Fruit fly (Drosophila melanogaster) whole organism, embryonic: ENCODE results near the gene CG16904.

Experiments used
- B-H2 ChIP-seq: fragments of 200-800 bp; sonication (Bioruptor generic); optimal IDR thresholded peaks from 2 replicates; lab custom pipeline; 2018; ENCODE audit warnings: missing biosample characterization, mild to moderate bottlenecking, missing genetic modification characterization
- Bteb2 ChIP-seq: fragments of 200-800 bp; sonication (Bioruptor generic); optimal IDR thresholded peaks from 2 replicates; lab custom pipeline; 2016; ENCODE audit warnings: missing biosample characterization, missing genetic modification characterization
- CG10147 ChIP-seq: fragments of 200-800 bp; sonication (Bioruptor generic); optimal IDR thresholded peaks from 2 replicates; lab custom pipeline; 2019; ENCODE audit warnings: missing biosample characterization, mild to moderate bottlenecking, missing genetic modification characterization, moderate library complexity
- CG11560 ChIP-seq: fragments of 200-800 bp; sonication (Bioruptor generic); IDR thresholded peaks from 3 replicates; pipeline ENCODE4 v1.3.6; 2022; ENCODE audit warnings: missing biosample characterization, missing genetic modification characterization
- CG11723 ChIP-seq: fragments of 200-800 bp; sonication (Bioruptor generic); optimal IDR thresholded peaks from 2 replicates; lab custom pipeline; 2017; ENCODE audit warnings: missing biosample characterization, mild to moderate bottlenecking, missing genetic modification characterization
- CG12942 ChIP-seq: fragments of 200-800 bp; sonication (Bioruptor generic); optimal IDR thresholded peaks from 3 replicates; lab custom pipeline; 2016; ENCODE audit warnings: missing biosample characterization, missing genetic modification characterization
- CG13287 ChIP-seq: fragments of 200-800 bp; sonication (Bioruptor generic); IDR thresholded peaks from 2 replicates; pipeline ENCODE4 v1.3.6; 2022; ENCODE audit warnings: missing biosample characterization, missing genetic modification characterization; ENCODE audit not compliant: partially characterized antibody
- CG13296 ChIP-seq: fragments of 200-800 bp; sonication (Bioruptor generic); optimal IDR thresholded peaks from 3 replicates; lab custom pipeline; 2018; ENCODE audit warnings: missing biosample characterization, mild to moderate bottlenecking, missing genetic modification characterization
- CG14014 ChIP-seq: fragments of 200-800 bp; sonication (Bioruptor generic); IDR thresholded peaks from 2 replicates; pipeline ENCODE4 v1.3.6; 2022; ENCODE audit warnings: missing biosample characterization, missing genetic modification characterization
- CG14441 ChIP-seq: fragments of 200-800 bp; sonication (Bioruptor generic); IDR thresholded peaks from 2 replicates; pipeline ENCODE4 v1.3.6; 2022; ENCODE audit warnings: missing biosample characterization, missing genetic modification characterization
- CG1529 ChIP-seq: fragments of 200-800 bp; sonication (Bioruptor generic); optimal IDR thresholded peaks from 3 replicates; lab custom pipeline; 2018; ENCODE audit warnings: missing biosample characterization, missing genetic modification characterization
- CG15479 ChIP-seq: fragments of 200-800 bp; sonication (Bioruptor generic); optimal IDR thresholded peaks from 3 replicates; lab custom pipeline; 2019; ENCODE audit warnings: missing biosample characterization, mild to moderate bottlenecking, missing genetic modification characterization, moderate library complexity
- CG15514 ChIP-seq: fragments of 200-800 bp; sonication (Bioruptor generic); optimal IDR thresholded peaks from 3 replicates; lab custom pipeline; 2017; ENCODE audit warnings: missing biosample characterization, missing genetic modification characterization, mild to moderate bottlenecking, moderate library complexity, missing genetic modification reagents
- CG15696 ChIP-seq: fragments of 200-800 bp; sonication (Bioruptor generic); optimal IDR thresholded peaks from 2 replicates; lab custom pipeline; 2019; ENCODE audit warnings: missing biosample characterization, mild to moderate bottlenecking, missing genetic modification characterization, moderate library complexity
- CG16815 ChIP-seq: fragments of 200-800 bp; sonication (Bioruptor generic); optimal IDR thresholded peaks from 3 replicates; lab custom pipeline; 2017; ENCODE audit warnings: missing biosample characterization, mild to moderate bottlenecking, missing genetic modification characterization
- CG2120 ChIP-seq: fragments of 200-800 bp; sonication (Bioruptor generic); optimal IDR thresholded peaks from 3 replicates; lab custom pipeline; 2016; ENCODE audit warnings: missing biosample characterization, missing genetic modification characterization
- CG3281 ChIP-seq: fragments of 200-800 bp; sonication (Bioruptor generic); optimal IDR thresholded peaks from 3 replicates; lab custom pipeline; 2017; ENCODE audit warnings: missing biosample characterization, mild to moderate bottlenecking, missing genetic modification characterization
- CG3847 ChIP-seq: fragments of 200-800 bp; sonication (Bioruptor generic); IDR thresholded peaks from 2 replicates; pipeline ENCODE4 v1.3.6; 2022; ENCODE audit warnings: missing biosample characterization, missing genetic modification characterization
- CG6791 ChIP-seq: fragments of 200-800 bp; sonication (Bioruptor generic); IDR thresholded peaks from 3 replicates; pipeline ENCODE4 v1.3.6; 2022; ENCODE audit warnings: missing biosample characterization, missing genetic modification characterization; ENCODE audit not compliant: partially characterized antibody
- CG7963 ChIP-seq: fragments of 200-800 bp; sonication (Bioruptor generic); IDR thresholded peaks from 3 replicates; pipeline ENCODE4 v1.3.6; 2022; ENCODE audit warnings: missing biosample characterization, missing genetic modification characterization; ENCODE audit not compliant: partially characterized antibody
- CG9817 ChIP-seq: fragments of 200-800 bp; sonication (Bioruptor generic); optimal IDR thresholded peaks from 2 replicates; lab custom pipeline; 2018; ENCODE audit warnings: missing biosample characterization, mild to moderate bottlenecking, missing genetic modification characterization, moderate library complexity
- CG9932 ChIP-seq: fragments of 200-800 bp; sonication (Bioruptor generic); IDR thresholded peaks from 2 replicates; pipeline ENCODE4 v1.3.6; 2022; ENCODE audit warnings: missing biosample characterization, missing genetic modification characterization
- CHES-1-like ChIP-seq: fragments of 200-800 bp; sonication (Bioruptor generic); optimal IDR thresholded peaks from 2 replicates; lab custom pipeline; 2016; ENCODE audit warnings: missing biosample characterization, missing genetic modification characterization
- CoRest ChIP-seq: fragments of 200-800 bp; sonication (Bioruptor generic); optimal IDR thresholded peaks from 3 replicates; lab custom pipeline; 2018; ENCODE audit warnings: missing biosample characterization, mild to moderate bottlenecking, missing genetic modification characterization, moderate library complexity
- Dad ChIP-seq: fragments of 200-800 bp; sonication (Bioruptor generic); optimal IDR thresholded peaks from 3 replicates; lab custom pipeline; 2016; ENCODE audit warnings: missing biosample characterization, missing genetic modification characterization
- Dll ChIP-seq: fragments of 200-800 bp; sonication (Bioruptor generic); IDR thresholded peaks from 4 replicates; pipeline ENCODE4 v1.3.6; 2022; ENCODE audit warnings: missing biosample characterization, missing genetic modification characterization; ENCODE audit not compliant: partially characterized antibody
- Doc2 ChIP-seq: fragments of 200-800 bp; sonication (Bioruptor generic); IDR thresholded peaks from 2 replicates; pipeline ENCODE4 v1.3.6; 2022; ENCODE audit warnings: missing biosample characterization, missing genetic modification characterization
- Ets97D ChIP-seq: fragments of 200-800 bp; sonication (Bioruptor generic); optimal IDR thresholded peaks from 3 replicates; lab custom pipeline; 2016; ENCODE audit warnings: missing biosample characterization, missing genetic modification characterization
- Gug ChIP-seq: fragments of 200-800 bp; sonication (Bioruptor generic); IDR thresholded peaks from 4 replicates; pipeline ENCODE4 v1.3.6; 2022; ENCODE audit warnings: missing biosample characterization, missing genetic modification characterization
- H15 ChIP-seq: fragments of 200-800 bp; sonication (Bioruptor generic); IDR thresholded peaks from 3 replicates; pipeline ENCODE4 v1.3.6; 2022; ENCODE audit warnings: missing biosample characterization, missing genetic modification characterization
- HLHmδ ChIP-seq: fragments of 200-800 bp; sonication (Bioruptor generic); optimal IDR thresholded peaks from 2 replicates; lab custom pipeline; 2018; ENCODE audit warnings: missing biosample characterization, mild to moderate bottlenecking, missing genetic modification characterization, moderate library complexity
- Hmr ChIP-seq: fragments of 200-800 bp; sonication (Bioruptor generic); optimal IDR thresholded peaks from 3 replicates; lab custom pipeline; 2017; ENCODE audit warnings: mild to moderate bottlenecking, missing biosample characterization, missing genetic modification reagents, missing genetic modification characterization
- Hr39 ChIP-seq: fragments of >200 bp; optimal IDR thresholded peaks from 2 replicates; lab custom pipeline; 2017
- Mes4 ChIP-seq: fragments of 200-800 bp; sonication (Bioruptor generic); optimal IDR thresholded peaks from 2 replicates; lab custom pipeline; 2016; ENCODE audit warnings: missing biosample characterization, missing genetic modification characterization
- Oli ChIP-seq: fragments of 200-800 bp; sonication (Bioruptor generic); optimal IDR thresholded peaks from 2 replicates; lab custom pipeline; 2018; ENCODE audit warnings: missing biosample characterization, mild to moderate bottlenecking, missing genetic modification characterization, moderate library complexity
- Sry-β ChIP-seq: fragments of 200-800 bp; sonication (Bioruptor generic); optimal IDR thresholded peaks from 2 replicates; lab custom pipeline; 2018; ENCODE audit warnings: missing biosample characterization, mild to moderate bottlenecking, missing genetic modification characterization, moderate library complexity
- Xrp1 ChIP-seq: fragments of 200-800 bp; sonication (Bioruptor generic); IDR thresholded peaks from 2 replicates; pipeline ENCODE4 v1.3.6; 2022; ENCODE audit warnings: missing biosample characterization, missing genetic modification characterization
- cato ChIP-seq: fragments of 200-800 bp; sonication (Bioruptor generic); optimal IDR thresholded peaks from 2 replicates; lab custom pipeline; 2016; ENCODE audit warnings: missing biosample characterization, missing genetic modification characterization, borderline replicate concordance
- croc ChIP-seq: fragments of 200-800 bp; sonication (Bioruptor generic); conservative IDR thresholded peaks from 3 replicates; pipeline ENCODE4 v1.3.6; 2022; ENCODE audit warnings: missing biosample characterization, missing genetic modification characterization
- ind ChIP-seq: fragments of 200-800 bp; sonication (Bioruptor generic); optimal IDR thresholded peaks from 3 replicates; lab custom pipeline; 2016; ENCODE audit warnings: missing biosample characterization, missing genetic modification characterization
- jigr1 ChIP-seq: fragments of 200-800 bp; sonication (Bioruptor generic); IDR thresholded peaks from 3 replicates; pipeline ENCODE4 v1.3.6; 2022; ENCODE audit warnings: missing biosample characterization, missing genetic modification characterization
- pfk ChIP-seq: fragments of 200-800 bp; sonication (Bioruptor generic); optimal IDR thresholded peaks from 2 replicates; lab custom pipeline; 2018; ENCODE audit warnings: missing biosample characterization, mild to moderate bottlenecking, missing genetic modification characterization, moderate library complexity
- pho ChIP-seq: fragments of 200-800 bp; sonication (Bioruptor generic); optimal IDR thresholded peaks from 2 replicates; lab custom pipeline; 2016; ENCODE audit warnings: missing biosample characterization, missing genetic modification characterization
- repo ChIP-seq: fragments of 200-800 bp; sonication (Bioruptor generic); optimal IDR thresholded peaks from 2 replicates; lab custom pipeline; 2016; ENCODE audit warnings: missing biosample characterization, missing genetic modification characterization
- sc ChIP-seq, 3 experiments: fragments of >200 bp in 2 of 3; fragments of 200-800 bp in 1 of 3; sonication (Bioruptor generic) in 1 of 3; optimal IDR thresholded peaks; 2 replicates in 2 of 3; 3 replicates in 1 of 3; lab custom pipeline; 2017; ENCODE audit warnings: mild to moderate bottlenecking in 1 of 3, missing biosample characterization in 1 of 3, missing genetic modification characterization in 1 of 3, missing genetic modification reagents in 1 of 3
- schlank ChIP-seq: fragments of 200-800 bp; sonication (Bioruptor generic); optimal IDR thresholded peaks from 2 replicates; lab custom pipeline; 2018; ENCODE audit warnings: missing biosample characterization, mild to moderate bottlenecking, missing genetic modification characterization
- ssp ChIP-seq: fragments of 200-800 bp; sonication (Bioruptor generic); IDR thresholded peaks from 2 replicates; pipeline ENCODE4 v1.3.6; 2022; ENCODE audit warnings: missing biosample characterization, missing genetic modification characterization
- tll ChIP-seq, 2 experiments: fragments of 200-800 bp in 1 of 2; fragments of >200 bp in 1 of 2; sonication (Bioruptor generic) in 1 of 2; optimal IDR thresholded peaks; 2 replicates each; lab custom pipeline; 2017 to 2019; ENCODE audit warnings: missing biosample characterization in 2 of 2, missing genetic modification characterization in 2 of 2, mild to moderate bottlenecking in 1 of 2, moderate library complexity in 1 of 2
- zen ChIP-seq: fragments of 200-800 bp; sonication (Bioruptor generic); optimal IDR thresholded peaks from 3 replicates; lab custom pipeline; 2018; ENCODE audit warnings: missing biosample characterization, mild to moderate bottlenecking, missing genetic modification characterization, moderate library complexity

Gene CG16904

dm6 chr3R:9791177-9791806 lies 25.5 kb downstream of the CG16904 start, which contains the start of the genes CG12945 and CG8507 (continued):
- TF ChIP-seq sc (optimal IDR thresholded peaks at IDR 0.05; lab: Kevin White, UChicago) (no peak), sc (GFP tag; optimal IDR thresholded peaks at IDR 0.05; lab: Kevin White, UChicago) (no peak), CG15479 (GFP tag; lab: Kevin White, UChicago) (peak; percentile 8), CG9932 (GFP tag; lab: Robert Waterston, UW) (peak; percentile 67), Oli (tag; lab: Kevin White, UChicago) (peak; percentile 13), HLHmδ (GFP tag; lab: Kevin White, UChicago) (no peak), CG16815 (GFP tag; lab: Kevin White, UChicago) (peak; percentile 11), Dad (peak; percentile 26), CG13287 (no peak), CG3281 (GFP tag; lab: Kevin White, UChicago) (peak; percentile 17), ind (GFP tag; lab: Kevin White, UChicago) (peak; percentile 49), CG11560 (no peak), CG12942 (GFP tag; lab: Kevin White, UChicago) (peak; percentile 35), Sry-β (GFP tag; lab: Kevin White, UChicago) (peak; percentile 96), CG13296 (GFP tag; lab: Kevin White, UChicago) (no peak), Bteb2 (GFP tag; lab: Kevin White, UChicago) (no peak), CG15514 (GFP tag; lab: Kevin White, UChicago) (peak; percentile 40), CG1529 (GFP tag; lab: Kevin White, UChicago) (no peak), CG14014 (GFP tag; lab: Robert Waterston, UW) (no peak), Dll (0 out of 4 replicates have a peak, but pooled peaks have one; percentile 37), CG14441 (GFP tag; lab: Robert Waterston, UW) (0 out of 2 replicates have a peak, but pooled peaks have one; percentile 17), croc (GFP tag; lab: Robert Waterston, UW) (no peak), B-H2 (GFP tag; lab: Kevin White, UChicago) (no peak), Gug (peak; percentile 36; the same call in 1 of the 4 replicates), Xrp1 (GFP tag; lab: Robert Waterston, UW) (peak; percentile 26; the same call in 1 of the 2 replicates), Hmr (GFP tag; lab: Kevin White, UChicago) (no peak), CG6791 (no peak), Mes4 (no peak), cato (GFP tag; lab: Kevin White, UChicago) (no peak), pfk (no peak), CG3847 (GFP tag; lab: Robert Waterston, UW) (peak; percentile 81), CG7963 (no peak), CG2120 (GFP tag; lab: Kevin White, UChicago) (peak; percentile 79), tll (GFP tag; optimal IDR thresholded peaks at IDR 0.05; lab: Kevin White, UChicago) (peak in 1 of 2 experiments; percentile 47), jigr1 (GFP tag; lab: Robert Waterston, UW) (no peak), H15 (GFP tag; lab: Robert Waterston, UW) (no peak), repo (no peak), Hr39 (lab: Kevin White, UChicago) (no peak), schlank (tag; lab: Kevin White, UChicago) (no peak), ssp (peak; percentile 40), CG9817 (tag; lab: Kevin White, UChicago) (peak; percentile 62), CoRest (tag; lab: Kevin White, UChicago) (peak; percentile 76), CHES-1-like (GFP tag; lab: Kevin White, UChicago) (peak; percentile 54), CG15696 (tag; lab: Kevin White, UChicago) (peak; percentile 48), zen (peak; percentile 25), pho (peak; percentile 33), Doc2 (GFP tag; lab: Robert Waterston, UW) (no peak), Ets97D (peak; percentile 44), CG10147 (GFP tag; lab: Kevin White, UChicago) (peak; percentile 58), CG11723 (GFP tag; lab: Kevin White, UChicago) (no peak)
